Fruit fly (Drosophila melanogaster) whole organism, embryonic: ENCODE results near the gene CG5892.

ENCODE experiments used
- HLH54F ChIP-seq: fragments of 200-800 bp; sonication (Bioruptor generic); optimal IDR thresholded peaks from 3 replicates; lab custom pipeline; 2016; ENCODE audit warnings: missing biosample characterization, missing genetic modification characterization
- Hr78 ChIP-seq, 2 experiments: fragments of 200-800 bp in 1 of 2; fragments of >200 bp in 1 of 2; sonication (Bioruptor generic) in 1 of 2; optimal IDR thresholded peaks; 2 replicates each; lab custom pipeline; 2017 to 2019; ENCODE audit warnings: missing biosample characterization in 2 of 2, missing genetic modification characterization in 2 of 2, mild to moderate bottlenecking in 1 of 2, moderate library complexity in 1 of 2
- z ChIP-seq: fragments of 200-800 bp; sonication (Bioruptor generic); IDR thresholded peaks from 3 replicates; pipeline ENCODE4 v1.3.6; 2022; ENCODE audit warnings: missing biosample characterization, missing genetic modification characterization

DNA sequence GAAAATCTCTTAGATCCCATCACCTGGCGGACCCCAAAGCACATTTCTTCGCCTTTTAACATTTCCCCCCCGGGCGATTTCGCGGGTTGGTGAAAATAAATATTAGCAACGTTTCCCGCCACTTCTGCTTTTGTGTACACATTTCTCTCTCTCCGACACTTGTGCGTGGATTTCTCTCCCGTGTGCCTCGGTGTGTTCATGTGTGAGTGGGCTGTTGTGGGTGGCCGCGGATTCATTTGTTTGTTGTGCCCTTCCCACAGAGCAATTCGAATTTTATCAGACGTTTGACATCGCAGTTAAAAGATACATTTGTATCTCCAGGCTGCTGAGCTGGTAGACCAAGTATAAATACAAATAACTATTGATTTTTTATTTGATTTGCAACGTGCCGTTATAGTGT, 18.2 kb upstream of the CG5892 start:
- TF ChIP-seq HLH54F (GFP tag; lab: Kevin White, UChicago) (no peak), Hr78 (GFP tag; optimal IDR thresholded peaks at IDR 0.05; lab: Kevin White, UChicago) (no peak), z (GFP tag; lab: Robert Waterston, UW) (no peak)
